Worm (Caenorhabditis elegans): Measurements from ENCODE around the gene laf-1.

laf-1 gene

DNA sequence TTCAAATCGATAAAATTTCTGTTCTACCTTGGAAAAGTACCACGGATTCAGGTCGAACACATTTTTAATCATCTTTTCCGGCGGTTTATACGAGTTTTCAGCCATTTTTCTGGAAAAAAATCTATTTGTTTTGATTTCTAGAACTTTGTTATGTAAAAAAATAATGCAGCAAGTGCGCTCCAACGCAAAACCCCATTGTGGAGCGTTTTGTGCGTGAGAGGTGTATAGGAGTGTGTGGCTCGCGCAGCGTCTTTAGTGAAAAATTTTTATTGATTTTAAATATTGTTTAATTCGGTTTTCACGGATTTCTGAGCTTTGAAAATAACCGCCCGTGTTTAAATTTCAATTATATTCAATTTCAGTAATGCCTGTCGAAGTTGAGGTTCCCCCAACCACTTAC is 7.0 kb upstream of the laf-1 start, which contains the start of gene Y71H2AM.20 (continued):
- TF ChIP-seq F26F4.8 (GFP tag; conservative IDR thresholded peaks at IDR 0.05) (no peak), dpl-1 (GFP tag; optimal IDR thresholded peaks at IDR 0.05) (peak; percentile 92), saeg-2 (GFP tag; IDR thresholded peaks at IDR 0.05) (0 out of 2 replicates have a peak, but pooled peaks have one; percentile 49), lin-38 (GFP tag; IDR thresholded peaks at IDR 0.05) (peak; percentile 99), T20F7.1 (GFP tag; optimal IDR thresholded peaks at IDR 0.05) (peak; percentile 91), R02D3.7 (tag; optimal IDR thresholded peaks at IDR 0.05) (peak; percentile 40), spr-3 (GFP tag; optimal IDR thresholded peaks at IDR 0.05) (peak; percentile 26), nhr-76 (tag; optimal IDR thresholded peaks at IDR 0.05) (peak; percentile 16), nhr-237 (tag; optimal IDR thresholded peaks at IDR 0.05) (peak; percentile 69), zip-11 (GFP tag; IDR thresholded peaks at IDR 0.05) (no peak), mep-1 (tag; optimal IDR thresholded peaks at IDR 0.05) (peak; percentile 99), nhr-10 (tag; optimal IDR thresholded peaks at IDR 0.05) (peak; percentile 77), cey-2 (tag; optimal IDR thresholded peaks at IDR 0.05; ENCODE audit: borderline replicate concordance, insufficient read depth) (no peak), aha-1 (tag) (peak; percentile 98), ceh-62 (tag; optimal IDR thresholded peaks at IDR 0.05) (no peak), nhr-77 (tag; optimal IDR thresholded peaks at IDR 0.05) (peak; percentile 98), lin-39 (tag; optimal IDR thresholded peaks at IDR 0.05) (no peak), ceh-20 (GFP tag; IDR thresholded peaks at IDR 0.05) (peak; percentile 80), hlh-11 (tag; optimal IDR thresholded peaks at IDR 0.05) (peak; percentile 91), set-16 (GFP tag; IDR thresholded peaks at IDR 0.05) (no peak), aly-2 (tag; optimal IDR thresholded peaks at IDR 0.05) (no peak), dmd-9 (GFP tag; IDR thresholded peaks at IDR 0.05) (peak; percentile 66; the same call in 1 of the 2 replicates), zfp-2 (tag; optimal IDR thresholded peaks at IDR 0.05) (peak; percentile 81), dmd-6 (GFP tag; IDR thresholded peaks at IDR 0.05) (peak; percentile 91), daf-12 (tag; optimal IDR thresholded peaks at IDR 0.05) (no peak), daf-19 (GFP tag; conservative IDR thresholded peaks at IDR 0.05) (no peak), lir-3 (tag; optimal IDR thresholded peaks at IDR 0.05) (no peak), sdz-12 (GFP tag; optimal IDR thresholded peaks at IDR 0.05) (no peak), ceh-32 (tag; optimal IDR thresholded peaks at IDR 0.05; ENCODE audit: poor library complexity) (no peak), T26A8.4 (GFP tag; IDR thresholded peaks at IDR 0.05) (peak; percentile 68), mdt-29 (GFP tag; IDR thresholded peaks at IDR 0.05) (peak; percentile 55), Y5F2A.4 (GFP tag; optimal IDR thresholded peaks at IDR 0.05) (no peak), unc-39 (tag; optimal IDR thresholded peaks at IDR 0.05) (no peak), mes-2 (tag; optimal IDR thresholded peaks at IDR 0.05; ENCODE audit: poor library complexity, severe bottlenecking) (peak; percentile 97), snpc-4 (tag; optimal IDR thresholded peaks at IDR 0.05) (peak; percentile 44), mxl-2 (GFP tag; conservative IDR thresholded peaks at IDR 0.05) (no peak), tra-1 (GFP tag; IDR thresholded peaks at IDR 0.05) (peak; percentile 44; the same call in 1 of the 2 replicates), rbr-2 (tag; optimal IDR thresholded peaks at IDR 0.05) (peak; percentile 95), ceh-28 (tag; optimal IDR thresholded peaks at IDR 0.05) (peak; percentile 66), spr-1 (tag; optimal IDR thresholded peaks at IDR 0.05) (peak; percentile 91), pha-4 (GFP tag; IDR thresholded peaks at IDR 0.05) (peak; percentile 77; the same call in 1 of the 2 replicates), pha-4 (tag; optimal IDR thresholded peaks at IDR 0.05) (peak; percentile 98), jun-1 (tag; optimal IDR thresholded peaks at IDR 0.05) (peak; percentile 76), madf-9 (GFP tag; conservative IDR thresholded peaks at IDR 0.05) (peak; percentile 81), lsy-2 (tag; optimal IDR thresholded peaks at IDR 0.05) (peak; percentile 95 to 98), nhr-25 (tag; optimal IDR thresholded peaks at IDR 0.05; ENCODE audit: borderline replicate concordance, insufficient read depth) (peak; percentile 94), daf-8 (GFP tag; IDR thresholded peaks at IDR 0.05) (no peak), duxl-1 (tag; optimal IDR thresholded peaks at IDR 0.05; ENCODE audit: poor library complexity) (peak; percentile 80), mdl-1 (tag; optimal IDR thresholded peaks at IDR 0.05) (peak in 1 of 2 experiments; percentile 79), dmd-8 (GFP tag; IDR thresholded peaks at IDR 0.05) (no peak), snpc-1.2 (GFP tag; IDR thresholded peaks at IDR 0.05) (no peak)

Data from whole organism, L4 larva.